Worm (Caenorhabditis elegans): ENCODE measurements around the gene str-16.

str-16 gene

DNA sequence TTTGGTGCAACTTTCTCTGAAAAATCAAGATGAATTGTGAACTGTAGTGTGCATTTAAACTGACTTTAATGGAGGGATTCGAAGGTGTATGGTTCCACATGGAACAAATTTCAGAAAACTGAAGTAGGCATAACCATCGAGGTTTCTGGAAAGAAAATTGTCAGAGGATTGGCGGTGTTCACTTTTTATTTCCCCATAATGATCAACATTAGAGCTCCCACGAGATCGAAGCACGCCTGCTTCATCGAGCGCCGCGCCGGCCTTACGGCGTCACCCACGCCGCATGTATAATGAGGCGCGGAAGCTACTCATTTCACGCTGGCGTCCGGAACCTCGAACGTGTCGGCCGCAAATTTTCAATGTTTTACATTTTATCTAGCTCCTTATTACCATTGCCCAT is 51.5 kb downstream of the str-16 start:
- TF ChIP-seq ham-2 (GFP tag; optimal IDR thresholded peaks at IDR 0.05) (no peak), ztf-11 (tag; optimal IDR thresholded peaks at IDR 0.05) (no peak), mab-5 (tag; optimal IDR thresholded peaks at IDR 0.05) (no peak)

DNA sequence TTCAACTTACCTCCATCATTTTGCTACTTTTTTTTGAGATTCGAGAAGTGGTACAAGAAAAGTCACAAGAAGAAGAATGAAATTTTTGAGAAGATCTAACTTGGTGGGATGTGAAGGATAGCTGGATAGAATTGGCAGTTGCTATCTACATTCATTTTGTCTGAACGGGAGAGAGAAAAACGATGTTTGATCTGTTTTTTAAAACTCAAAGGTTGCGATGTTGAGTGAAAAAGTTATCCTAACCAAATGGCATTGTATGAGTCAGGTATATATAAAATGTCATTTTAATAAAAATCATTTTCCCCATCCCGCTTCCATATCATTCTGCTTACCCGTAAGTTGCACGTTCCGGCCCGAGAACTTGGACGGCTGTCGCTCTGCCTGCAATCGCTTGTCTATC is 52.6 kb downstream of the str-16 start, which contains the start of gene F35F10.6:
Gene F35F10.6, minus strand, starts transcription at position 101 of the 400 bp plus-strand sequence.
- TF ChIP-seq pha-4 (tag; optimal IDR thresholded peaks at IDR 0.05) (no peak), lin-32 (GFP tag; optimal IDR thresholded peaks at IDR 0.05) (no peak), M03D4.4 (tag; optimal IDR thresholded peaks at IDR 0.05) (no peak)
